Fruit fly (Drosophila melanogaster): Measurements from ENCODE around the gene disco-r.

- TF ChIP-seq lola (GFP tag; optimal IDR thresholded peaks at IDR 0.05), result no peak
- TF ChIP-seq br (GFP tag; optimal IDR thresholded peaks at IDR 0.05), result no peak
Observed at dm6 chrX:16087496-16087895, 61.3 kb downstream of the disco-r start.
